Worm (Caenorhabditis elegans) whole organism, late embryonic: ENCODE results near the gene rpl-38.
A peak's percentile ranks its signal among the peaks of the same experiment; 100 is the strongest.

Experiments used
- C08G9.2 ChIP-seq: sonication (generic microtip); optimal IDR thresholded peaks from 2 replicates; lab custom pipeline; 2016; ENCODE audit warnings: mild to moderate bottlenecking, missing genetic modification characterization, moderate library complexity, missing compliant biosample characterization
- ama-1 ChIP-seq: fragments of 150-350 bp; optimal IDR thresholded peaks from 2 replicates; lab custom pipeline; 2014
- ceh-18 ChIP-seq: sonication (generic microtip); optimal IDR thresholded peaks from 2 replicates; lab custom pipeline; 2016; ENCODE audit warnings: missing genetic modification characterization, missing compliant biosample characterization
- ceh-45 ChIP-seq: fragments of 200-800 bp; sonication (Bioruptor generic); IDR thresholded peaks from 2 replicates; pipeline ENCODE4 v1.3.6; 2022; ENCODE audit warnings: missing genetic modification reagents, missing genetic modification characterization, missing compliant biosample characterization
- fkh-6 ChIP-seq: sonication (generic microtip); optimal IDR thresholded peaks from 2 replicates; lab custom pipeline; 2016; ENCODE audit warnings: missing genetic modification characterization, missing compliant biosample characterization
- hlh-15 ChIP-seq: sonication (generic microtip); optimal IDR thresholded peaks from 2 replicates; lab custom pipeline; 2016; ENCODE audit warnings: missing genetic modification characterization, missing compliant biosample characterization
- lim-6 ChIP-seq: sonication (generic microtip); optimal IDR thresholded peaks from 2 replicates; lab custom pipeline; 2016; ENCODE audit warnings: missing genetic modification characterization, missing compliant biosample characterization
- lin-11 ChIP-seq: fragments of 200-800 bp; sonication (Bioruptor generic); optimal IDR thresholded peaks from 2 replicates; lab custom pipeline; 2018; ENCODE audit warnings: mild to moderate bottlenecking, missing genetic modification characterization, missing compliant biosample characterization
- nhr-11 ChIP-seq: fragments of 150-350 bp; optimal IDR thresholded peaks from 2 replicates; lab custom pipeline; 2014; ENCODE audit warnings: missing biosample characterization, missing genetic modification characterization
- nhr-232 ChIP-seq: sonication (generic microtip); optimal IDR thresholded peaks from 2 replicates; lab custom pipeline; 2016; ENCODE audit warnings: missing genetic modification characterization, missing compliant biosample characterization
- pha-2 ChIP-seq: sonication (generic microtip); optimal IDR thresholded peaks from 2 replicates; lab custom pipeline; 2017; ENCODE audit warnings: mild to moderate bottlenecking, missing genetic modification characterization, missing compliant biosample characterization
- pha-4 ChIP-seq: fragments of 150-350 bp; optimal IDR thresholded peaks from 2 replicates; lab custom pipeline; 2018; ENCODE audit warnings: missing biosample characterization, missing genetic modification reagents, missing genetic modification characterization
- tbx-2 ChIP-seq: sonication (generic microtip); optimal IDR thresholded peaks from 2 replicates; lab custom pipeline; 2016; ENCODE audit warnings: missing genetic modification characterization, missing compliant biosample characterization
- ttx-3 ChIP-seq: sonication (generic microtip); optimal IDR thresholded peaks from 2 replicates; lab custom pipeline; 2016; ENCODE audit warnings: missing genetic modification reagents, missing genetic modification characterization, missing compliant biosample characterization

DNA sequence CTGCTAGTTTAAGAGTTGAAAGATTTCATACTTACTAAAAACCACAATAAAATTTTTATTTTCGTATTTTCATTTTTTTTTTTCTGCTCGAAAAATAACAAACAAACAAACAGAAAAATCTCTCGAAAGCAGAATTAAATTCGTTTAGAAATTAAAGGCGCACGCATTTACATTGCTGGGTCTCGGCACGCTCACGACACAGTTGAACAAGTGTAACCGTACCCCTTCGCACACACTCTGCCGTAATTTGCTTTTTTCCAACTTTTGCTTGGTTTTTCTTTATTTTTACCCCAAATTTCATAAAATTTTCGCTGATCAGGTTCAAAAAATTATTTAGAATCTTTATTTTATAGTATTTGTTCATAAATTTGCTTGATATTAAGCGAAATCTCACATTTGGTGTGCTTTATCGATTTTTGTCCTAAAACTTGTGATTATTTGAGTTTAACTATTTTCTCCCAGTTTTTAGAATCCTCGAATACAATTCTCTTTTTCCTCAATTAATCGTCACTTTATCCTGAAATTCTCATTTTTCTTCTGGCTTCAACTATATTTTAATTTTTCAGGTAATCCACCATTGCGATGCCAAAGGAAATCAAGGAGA lies at the start of gene rpl-38:
- TF ChIP-seq nhr-11 (tag; lab: Kevin White, UChicago) (no peak), pha-2 (tag; lab: Kevin White, UChicago) (no peak), lim-6 (tag; lab: Kevin White, UChicago) (no peak), ttx-3 (tag; lab: Kevin White, UChicago) (no peak), ama-1 (lab: Kevin White, UChicago) (no peak), C08G9.2 (tag; lab: Kevin White, UChicago) (no peak), ceh-18 (tag; lab: Kevin White, UChicago) (peak; percentile 38), hlh-15 (no peak), fkh-6 (tag; lab: Kevin White, UChicago) (no peak), pha-4 (no peak), tbx-2 (peak; percentile 40), lin-11 (tag; lab: Kevin White, UChicago) (no peak), ceh-45 (GFP tag; lab: Robert Waterston, UW) (no peak), nhr-232 (tag; lab: Kevin White, UChicago) (no peak)
